Worm (Caenorhabditis elegans): ENCODE results near the gene F07C6.2.

ce11 chrIV:12746284-12746683, 44.7 kb upstream of the F07C6.2 start, which contains the start of gene inx-6:
- TF ChIP-seq ama-1 (optimal IDR thresholded peaks at IDR 0.05): no peak
- no peak for TF ChIP-seq flt-1 (GFP tag; IDR thresholded peaks at IDR 0.05)
- no peak for TF ChIP-seq hmg-4 (GFP tag; optimal IDR thresholded peaks at IDR 0.05)
- TF ChIP-seq ets-7 (tag; optimal IDR thresholded peaks at IDR 0.05): no peak
- no peak for TF ChIP-seq tbx-37 (GFP tag; conservative IDR thresholded peaks at IDR 0.05)
